Fruit fly (Drosophila melanogaster): ENCODE data around the gene Gr28b.
A peak's percentile ranks its signal among the peaks of the same experiment; 100 is the strongest.

The Gr28b gene

dm6 chr2L:7494341-7495293 lies 32.6 kb upstream of the Gr28b start (continued):
- TF ChIP-seq ind (GFP tag; optimal IDR thresholded peaks at IDR 0.05) = no peak
- TF ChIP-seq Asciz (GFP tag; optimal IDR thresholded peaks at IDR 0.05) = peak; percentile 68
- TF ChIP-seq jing (GFP tag; optimal IDR thresholded peaks at IDR 0.05) = no peak
- peak; percentile 33; the same call in 1 of the 3 replicates for TF ChIP-seq tgo (GFP tag; IDR thresholded peaks at IDR 0.05)
- TF ChIP-seq PHDP (tag; optimal IDR thresholded peaks at IDR 0.05) = peak; percentile 56
- no peak for TF ChIP-seq CG5180 (GFP tag; optimal IDR thresholded peaks at IDR 0.05)
- TF ChIP-seq CG1602 (GFP tag; optimal IDR thresholded peaks at IDR 0.05) = peak; percentile 21
- TF ChIP-seq CG4820 (GFP tag; optimal IDR thresholded peaks at IDR 0.05) = no peak
- TF ChIP-seq CG6654 (GFP tag; optimal IDR thresholded peaks at IDR 0.05) = no peak
- TF ChIP-seq CG14710 (tag; optimal IDR thresholded peaks at IDR 0.05) = no peak
- TF ChIP-seq CG14050 (GFP tag; IDR thresholded peaks at IDR 0.05) = no peak
- no peak for TF ChIP-seq sisA (GFP tag; IDR thresholded peaks at IDR 0.05)
- no peak for TF ChIP-seq Sry-δ (GFP tag; optimal IDR thresholded peaks at IDR 0.05)
- TF ChIP-seq CG9932 (GFP tag; IDR thresholded peaks at IDR 0.05) = peak; percentile 88
- no peak for TF ChIP-seq otp (GFP tag; IDR thresholded peaks at IDR 0.05)
- no peak for TF ChIP-seq maf-S (GFP tag; optimal IDR thresholded peaks at IDR 0.05)
- peak in 1 of 2 experiments; percentile 16 for TF ChIP-seq Hr51 (GFP tag; optimal IDR thresholded peaks at IDR 0.05)
- no peak for TF ChIP-seq knrl (GFP tag; IDR thresholded peaks at IDR 0.05; ENCODE audit: partially characterized antibody)
- peak; percentile 58 for TF ChIP-seq CoRest (tag; optimal IDR thresholded peaks at IDR 0.05)
- TF ChIP-seq Dp (GFP tag; optimal IDR thresholded peaks at IDR 0.05) = no peak
- TF ChIP-seq pzg (GFP tag; optimal IDR thresholded peaks at IDR 0.05) = no peak
- TF ChIP-seq CG8944 (GFP tag; optimal IDR thresholded peaks at IDR 0.05) = peak; percentile 26
- peak; percentile 17 for TF ChIP-seq disco-r (GFP tag; optimal IDR thresholded peaks at IDR 0.05)
- TF ChIP-seq CG15011 (GFP tag; optimal IDR thresholded peaks at IDR 0.05) = no peak
- TF ChIP-seq Dek (tag; optimal IDR thresholded peaks at IDR 0.05) = peak; percentile 47
- no peak for TF ChIP-seq CG8388 (GFP tag; optimal IDR thresholded peaks at IDR 0.05)
- TF ChIP-seq CG7556 (GFP tag; optimal IDR thresholded peaks at IDR 0.05) = peak; percentile 69
- no peak for TF ChIP-seq btn (GFP tag; optimal IDR thresholded peaks at IDR 0.05)
- no peak for TF ChIP-seq CG10979 (tag; optimal IDR thresholded peaks at IDR 0.05)
- TF ChIP-seq CG13424 (tag; optimal IDR thresholded peaks at IDR 0.05) = peak; percentile 66
- no peak for TF ChIP-seq ems (GFP tag; optimal IDR thresholded peaks at IDR 0.05)
- TF ChIP-seq Blimp-1 (GFP tag; optimal IDR thresholded peaks at IDR 0.05) = peak; percentile 89
- TF ChIP-seq CG4617 (GFP tag; optimal IDR thresholded peaks at IDR 0.05; ENCODE audit: borderline replicate concordance) = no peak
- no peak for TF ChIP-seq CG2199 (GFP tag; IDR thresholded peaks at IDR 0.05)
- TF ChIP-seq Trl (optimal IDR thresholded peaks at IDR 0.05) = peak; percentile 34 to 51
- TF ChIP-seq Trl (GFP tag; optimal IDR thresholded peaks at IDR 0.05) = no peak
- TF ChIP-seq CG12219 (GFP tag; optimal IDR thresholded peaks at IDR 0.05) = peak; percentile 45
- peak; percentile 61; the same call in 1 of the 2 replicates for TF ChIP-seq CG17328 (GFP tag; IDR thresholded peaks at IDR 0.05)
- no peak for TF ChIP-seq trh (GFP tag; optimal IDR thresholded peaks at IDR 0.05)
- TF ChIP-seq Med (GFP tag) = peak; percentile 74
- TF ChIP-seq aop (GFP tag; IDR thresholded peaks at IDR 0.05) = no peak
- TF ChIP-seq Fer3 (tag; optimal IDR thresholded peaks at IDR 0.05) = no peak
- TF ChIP-seq fd64A (GFP tag; optimal IDR thresholded peaks at IDR 0.05) = no peak
- TF ChIP-seq lov (optimal IDR thresholded peaks at IDR 0.05) = no peak
- no peak for TF ChIP-seq lov (GFP tag; IDR thresholded peaks at IDR 0.05)
- TF ChIP-seq CG12769 (tag; optimal IDR thresholded peaks at IDR 0.05) = peak; percentile 56
- TF ChIP-seq ap (GFP tag; IDR thresholded peaks at IDR 0.05) = 0 out of 2 replicates have a peak, but pooled peaks have one; percentile 15
- no peak for TF ChIP-seq en (GFP tag; optimal IDR thresholded peaks at IDR 0.05)
- peak; percentile 46; the same call in 1 of the 2 replicates for TF ChIP-seq E2f2 (GFP tag; IDR thresholded peaks at IDR 0.05)
